Worm (Caenorhabditis elegans): ENCODE data around the gene unc-105.

DNA sequence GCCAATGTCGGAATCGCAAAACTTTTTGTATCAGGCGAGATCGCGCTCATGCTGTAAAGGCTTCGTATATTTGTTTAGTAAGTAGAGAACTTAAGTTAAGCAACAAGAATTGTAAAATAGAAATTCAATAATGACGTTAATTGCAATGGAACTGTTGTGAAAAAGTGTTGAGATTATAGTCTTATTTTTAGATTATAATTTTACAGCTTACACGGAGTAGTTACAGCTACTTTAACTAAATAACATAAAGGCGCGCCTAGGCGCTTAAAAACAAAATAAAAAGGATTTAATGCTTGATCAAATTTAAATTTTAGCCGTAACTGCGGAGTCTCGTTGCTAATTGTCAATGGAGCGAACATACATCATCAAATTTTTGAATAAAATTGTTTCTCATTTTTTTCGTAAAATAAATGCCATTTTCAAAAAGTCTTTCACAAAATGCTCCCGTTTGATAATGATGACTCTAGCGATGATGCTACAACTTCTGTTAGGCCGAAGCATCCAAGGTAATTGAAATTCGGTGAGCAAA lies 45.9 kb downstream of the unc-105 start, which contains the start of the genes emb-27 and rrf-3:
- TF ChIP-seq tlf-1 (GFP tag; optimal IDR thresholded peaks at IDR 0.05) (no peak), athp-1 (tag; optimal IDR thresholded peaks at IDR 0.05) (no peak), chd-7 (tag; optimal IDR thresholded peaks at IDR 0.05) (no peak), dpl-1 (GFP tag; optimal IDR thresholded peaks at IDR 0.05) (peak; percentile 51), pha-4 (tag; optimal IDR thresholded peaks at IDR 0.05) (no peak), egl-44 (GFP tag; IDR thresholded peaks at IDR 0.05) (no peak), zim-3 (tag; optimal IDR thresholded peaks at IDR 0.05) (no peak), ztf-28 (GFP tag; IDR thresholded peaks at IDR 0.05) (no peak)

All from whole organism, young adult.